Worm (Caenorhabditis elegans): Measurements from ENCODE around the gene vps-16.

DNA sequence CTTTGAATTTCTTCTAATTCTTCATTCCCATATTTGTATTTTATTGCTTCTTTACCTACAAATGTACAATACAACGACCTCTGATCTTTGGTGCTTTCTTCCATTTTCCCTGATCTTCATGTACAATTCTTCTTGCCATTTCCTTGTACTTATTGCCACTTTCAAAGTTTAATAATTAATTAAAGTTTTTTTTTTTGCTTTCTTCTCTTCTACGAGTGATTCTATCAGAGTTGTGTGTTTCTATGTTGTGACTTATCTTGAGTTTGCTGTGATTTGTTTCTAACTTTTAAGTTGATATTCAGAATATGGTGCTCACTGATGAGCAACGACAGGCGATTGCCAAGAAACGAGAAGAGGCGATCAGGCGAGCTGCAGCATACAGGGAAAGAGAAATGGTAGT is 42.4 kb upstream of the vps-16 start, which contains the start of gene smrc-1:
- TF ChIP-seq nhr-28 (tag; optimal IDR thresholded peaks at IDR 0.05) (no peak), lin-35 (GFP tag; optimal IDR thresholded peaks at IDR 0.05) (no peak)
